Worm (Caenorhabditis elegans) whole organism, L2 larva: Measurements from ENCODE around the gene ZC13.10.

Experiments
- C34F6.9 ChIP-seq: fragments of 150-350 bp; optimal IDR thresholded peaks from 2 replicates; lab custom pipeline; 2014; ENCODE audit warnings: missing biosample characterization, missing genetic modification characterization
- F13H6.1 ChIP-seq: sonication (generic microtip); optimal IDR thresholded peaks from 2 replicates; lab custom pipeline; 2016; ENCODE audit warnings: missing genetic modification characterization, missing compliant biosample characterization
- R02D3.7 ChIP-seq: fragments of 150-350 bp; optimal IDR thresholded peaks from 2 replicates; lab custom pipeline; 2014; ENCODE audit warnings: missing biosample characterization, missing genetic modification characterization
- Y55F3AM.14 ChIP-seq: fragments of 200-800 bp; sonication (Bioruptor generic); optimal IDR thresholded peaks from 2 replicates; lab custom pipeline; 2018; ENCODE audit warnings: mild to moderate bottlenecking, missing genetic modification characterization, missing compliant biosample characterization
- ZK546.5 ChIP-seq: sonication (generic microtip); optimal IDR thresholded peaks from 2 replicates; lab custom pipeline; 2017; ENCODE audit warnings: missing biosample characterization, missing genetic modification characterization
- aly-2 ChIP-seq: fragments of 150-350 bp; optimal IDR thresholded peaks from 2 replicates; lab custom pipeline; 2014; ENCODE audit warnings: missing biosample characterization, missing genetic modification characterization
- blmp-1 ChIP-seq: sonication (generic microtip); optimal IDR thresholded peaks from 2 replicates; lab custom pipeline; 2017; ENCODE audit warnings: missing genetic modification characterization, mild to moderate bottlenecking, missing compliant biosample characterization, antibody characterized with exemption, moderate library complexity; ENCODE audit not compliant: insufficient read depth
- crh-2 ChIP-seq: sonication (generic microtip); optimal IDR thresholded peaks from 2 replicates; lab custom pipeline; 2017; ENCODE audit warnings: missing biosample characterization, missing genetic modification characterization
- egl-27 ChIP-seq: sonication (generic microtip); optimal IDR thresholded peaks from 3 replicates; lab custom pipeline; 2017; ENCODE audit warnings: missing biosample characterization, missing genetic modification reagents, missing genetic modification characterization
- elt-1 ChIP-seq: fragments of 150-350 bp; optimal IDR thresholded peaks from 2 replicates; lab custom pipeline; 2014; ENCODE audit warnings: missing biosample characterization, missing genetic modification characterization
- elt-3 ChIP-seq: sonication (generic microtip); optimal IDR thresholded peaks from 2 replicates; lab custom pipeline; 2017; ENCODE audit warnings: missing biosample characterization, missing genetic modification characterization
- fos-1 ChIP-seq: fragments of 150-350 bp; optimal IDR thresholded peaks from 2 replicates; lab custom pipeline; 2014; ENCODE audit warnings: missing biosample characterization, missing genetic modification characterization
- lin-11 ChIP-seq: fragments of 150-350 bp; sonication (generic microtip); optimal IDR thresholded peaks from 2 replicates; lab custom pipeline; 2014; ENCODE audit warnings: missing biosample characterization, missing genetic modification characterization, inconsistent platforms, mixed read lengths
- lsy-2 ChIP-seq, 2 experiments: fragments of 150-350 bp in 1 of 2; sonication (generic microtip) in 1 of 2; optimal IDR thresholded peaks; 2 replicates each; lab custom pipeline; 2014 to 2017; ENCODE audit warnings: missing biosample characterization in 2 of 2, missing genetic modification characterization in 2 of 2
- mdl-1 ChIP-seq, 2 experiments: fragments of 150-350 bp in 1 of 2; sonication (generic microtip) in 1 of 2; optimal IDR thresholded peaks; 2 replicates each; lab custom pipeline; 2017; ENCODE audit warnings: missing biosample characterization in 2 of 2, missing genetic modification characterization in 2 of 2
- nhr-10 ChIP-seq: sonication (generic microtip); optimal IDR thresholded peaks from 2 replicates; lab custom pipeline; 2017; ENCODE audit warnings: missing biosample characterization, missing genetic modification characterization
- nhr-12 ChIP-seq: fragments of 150-350 bp; optimal IDR thresholded peaks from 2 replicates; lab custom pipeline; 2014; ENCODE audit warnings: missing biosample characterization, missing genetic modification characterization
- nhr-129 ChIP-seq: fragments of 150-350 bp; optimal IDR thresholded peaks from 2 replicates; lab custom pipeline; 2014; ENCODE audit warnings: missing biosample characterization, missing genetic modification characterization
- nhr-21 ChIP-seq: fragments of 150-350 bp; optimal IDR thresholded peaks from 2 replicates; lab custom pipeline; 2014; ENCODE audit warnings: missing biosample characterization, missing genetic modification characterization
- nhr-23 ChIP-seq: fragments of 150-350 bp; optimal IDR thresholded peaks from 2 replicates; lab custom pipeline; 2014; ENCODE audit warnings: missing biosample characterization, missing genetic modification reagents, missing genetic modification characterization
- nhr-25 ChIP-seq: fragments of 150-350 bp; sonication (generic microtip); optimal IDR thresholded peaks from 3 replicates; lab custom pipeline; 2014; ENCODE audit warnings: missing biosample characterization, missing genetic modification characterization
- nhr-6 ChIP-seq: fragments of 150-350 bp; optimal IDR thresholded peaks from 2 replicates; lab custom pipeline; 2014; ENCODE audit warnings: missing biosample characterization, missing genetic modification characterization
- nhr-77 ChIP-seq: fragments of 150-350 bp; optimal IDR thresholded peaks from 2 replicates; lab custom pipeline; 2014; ENCODE audit warnings: missing biosample characterization, missing genetic modification characterization
- skn-1 ChIP-seq: sonication (generic microtip); optimal IDR thresholded peaks from 2 replicates; lab custom pipeline; 2017; ENCODE audit warnings: missing biosample characterization, missing genetic modification characterization
- sma-3 ChIP-seq: sonication (generic microtip); optimal IDR thresholded peaks from 2 replicates; lab custom pipeline; 2016; ENCODE audit warnings: missing genetic modification reagents, missing genetic modification characterization, missing compliant biosample characterization
- sma-9 ChIP-seq, 2 experiments: fragments of 150-350 bp in 1 of 2; sonication (generic microtip) in 1 of 2; optimal IDR thresholded peaks; 2 replicates each; lab custom pipeline; 2014 to 2016; ENCODE audit warnings: missing genetic modification characterization in 2 of 2, mild to moderate bottlenecking in 1 of 2, missing biosample characterization in 1 of 2, missing compliant biosample characterization in 1 of 2, missing genetic modification reagents in 1 of 2, moderate library complexity in 1 of 2
- snpc-4 ChIP-seq: fragments of 150-350 bp; optimal IDR thresholded peaks from 2 replicates; lab custom pipeline; 2014; ENCODE audit warnings: missing biosample characterization, missing genetic modification characterization
- unc-55 ChIP-seq: fragments of 150-350 bp; sonication (generic microtip); optimal IDR thresholded peaks from 3 replicates; lab custom pipeline; 2014; ENCODE audit warnings: missing biosample characterization, missing genetic modification reagents, missing genetic modification characterization
- unc-62 ChIP-seq: fragments of 150-350 bp; optimal IDR thresholded peaks from 2 replicates; lab custom pipeline; 2014; ENCODE audit warnings: missing biosample characterization, missing genetic modification reagents, missing genetic modification characterization
- zag-1 ChIP-seq: fragments of 150-350 bp; optimal IDR thresholded peaks from 2 replicates; lab custom pipeline; 2014; ENCODE audit warnings: missing biosample characterization, missing genetic modification characterization
- ztf-11 ChIP-seq: sonication (generic microtip); optimal IDR thresholded peaks from 2 replicates; lab custom pipeline; 2017; ENCODE audit warnings: missing biosample characterization, missing genetic modification characterization
- ztf-4 ChIP-seq: fragments of 150-350 bp; optimal IDR thresholded peaks from 2 replicates; lab custom pipeline; 2014; ENCODE audit warnings: missing biosample characterization, missing genetic modification characterization

The ZC13.10 gene

DNA sequence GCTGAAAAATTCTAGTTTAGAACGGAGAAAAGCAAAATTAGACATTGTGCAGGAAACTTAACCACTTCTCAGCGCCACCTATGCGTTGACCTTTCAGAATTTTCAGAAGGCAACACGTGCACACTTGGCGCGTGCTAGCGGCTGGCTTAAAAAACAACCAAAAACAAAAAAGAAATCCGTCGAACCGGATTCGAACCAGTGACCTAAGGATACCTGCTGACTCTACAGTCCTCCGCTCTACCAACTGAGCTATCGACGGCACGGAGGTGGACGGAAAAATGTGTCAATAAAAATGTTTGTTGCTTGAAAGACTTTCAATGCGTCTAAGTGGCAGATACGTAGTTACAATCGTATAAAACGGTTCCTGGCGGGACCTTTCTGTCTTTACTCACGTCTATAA lies 37.2 kb downstream of the ZC13.10 start:
- TF ChIP-seq nhr-21 (tag; lab: Kevin White, UChicago): no peak
- TF ChIP-seq nhr-129: peak; percentile 26

DNA sequence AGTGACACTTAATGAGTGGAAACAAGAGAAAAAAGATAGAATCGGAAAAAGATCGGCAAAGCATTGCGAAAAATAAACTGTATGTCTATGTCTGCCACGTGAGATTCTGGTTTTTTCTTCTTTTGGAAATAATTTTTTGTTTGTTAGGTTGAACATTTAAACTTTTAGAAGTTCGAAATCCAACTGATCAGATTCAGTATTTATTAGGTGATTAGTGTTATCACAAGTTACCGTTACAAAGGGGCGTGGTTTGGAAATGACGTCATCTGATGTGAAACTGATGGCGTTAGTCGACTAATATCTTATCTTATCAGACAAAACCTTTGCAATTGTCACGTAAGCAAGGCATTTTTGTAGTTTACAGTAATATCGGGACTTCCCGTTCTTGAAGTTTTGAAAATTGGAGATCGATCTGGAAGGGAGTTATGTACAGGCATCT lies 38.1 kb downstream of the ZC13.10 start:
- TF ChIP-seq R02D3.7 (tag; lab: Kevin White, UChicago) (no peak), snpc-4 (tag; lab: Kevin White, UChicago) (no peak), nhr-77 (tag; lab: Kevin White, UChicago) (no peak), lin-11 (tag; lab: Kevin White, UChicago) (no peak), lsy-2 (tag; optimal IDR thresholded peaks at IDR 0.05; lab: Kevin White, UChicago) (peak in 1 of 2 experiments; percentile 25), fos-1 (tag; lab: Kevin White, UChicago) (peak; percentile 31), unc-62 (GFP tag; lab: Kevin White, UChicago) (no peak), blmp-1 (tag; lab: Kevin White, UChicago) (peak; percentile 72), nhr-10 (tag; lab: Kevin White, UChicago) (no peak), egl-27 (tag; lab: Kevin White, UChicago) (peak; percentile 28), F13H6.1 (tag; lab: Kevin White, UChicago) (peak; percentile 50), nhr-129 (peak; percentile 51), sma-9 (GFP tag; optimal IDR thresholded peaks at IDR 0.05; lab: Kevin White, UChicago) (peak; percentile 97), sma-9 (tag; optimal IDR thresholded peaks at IDR 0.05; lab: Kevin White, UChicago) (no peak), ztf-4 (tag; lab: Kevin White, UChicago) (peak; percentile 2), mdl-1 (tag; optimal IDR thresholded peaks at IDR 0.05; lab: Kevin White, UChicago) (peak; percentile 53 to 77), crh-2 (tag; lab: Kevin White, UChicago) (peak; percentile 60), nhr-21 (tag; lab: Kevin White, UChicago) (peak; percentile 89), nhr-12 (tag; lab: Kevin White, UChicago) (no peak), nhr-6 (tag; lab: Kevin White, UChicago) (peak; percentile 59), nhr-23 (no peak), Y55F3AM.14 (no peak), sma-3 (GFP tag; lab: Kevin White, UChicago) (peak; percentile 89), nhr-25 (tag; lab: Kevin White, UChicago) (peak; percentile 94)

DNA sequence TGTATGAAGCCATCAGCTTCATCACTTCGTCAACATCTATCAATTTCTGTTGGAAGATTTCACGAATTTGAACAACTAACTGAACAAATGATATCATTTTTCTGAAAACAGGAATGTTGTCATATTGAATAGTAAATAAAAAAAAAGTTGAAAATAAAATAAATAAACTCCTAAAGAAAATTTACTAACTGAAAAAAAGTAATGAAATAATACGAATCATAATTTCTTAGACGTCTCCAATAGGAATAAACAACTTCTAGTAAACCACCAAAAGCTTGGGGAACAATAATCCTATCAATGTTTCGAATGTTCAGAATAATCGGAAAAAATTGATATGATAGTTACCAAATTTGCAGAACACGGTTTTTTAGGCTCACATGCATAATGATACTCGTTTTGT lies 38.9 kb downstream of the ZC13.10 start, which contains the start of gene cdo-1:
TSS of gene cdo-1 (minus strand) at position 101 of the 400 bp plus-strand sequence.
- TF ChIP-seq lsy-2 (tag; optimal IDR thresholded peaks at IDR 0.05; lab: Kevin White, UChicago) (no peak), mdl-1 (tag; optimal IDR thresholded peaks at IDR 0.05; lab: Kevin White, UChicago) (no peak), ztf-4 (tag; lab: Kevin White, UChicago) (no peak), F13H6.1 (tag; lab: Kevin White, UChicago) (no peak), nhr-129 (no peak), ZK546.5 (tag; lab: Kevin White, UChicago) (no peak), unc-55 (GFP tag; lab: Kevin White, UChicago) (no peak), skn-1 (tag; lab: Kevin White, UChicago) (no peak), sma-9 (GFP tag; optimal IDR thresholded peaks at IDR 0.05; lab: Kevin White, UChicago) (no peak), sma-9 (tag; optimal IDR thresholded peaks at IDR 0.05; lab: Kevin White, UChicago) (no peak)

DNA sequence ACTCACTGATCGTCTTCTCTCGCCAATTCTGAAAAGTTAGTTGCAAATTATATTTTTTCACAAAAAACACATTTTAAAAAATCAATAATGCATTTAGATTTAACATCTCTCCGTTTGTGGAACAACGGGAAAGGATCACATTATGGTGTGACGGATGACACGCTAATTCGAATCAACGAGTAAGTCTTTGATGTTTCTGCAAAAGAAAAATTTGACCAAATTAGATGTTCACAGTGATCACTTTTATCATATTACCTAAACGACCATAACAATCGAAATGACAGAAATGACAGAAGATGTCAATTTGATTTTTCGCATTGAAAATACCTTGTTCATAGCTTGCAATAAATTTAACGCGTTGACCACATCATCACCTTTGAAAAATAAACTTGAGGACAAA lies 41.0 kb downstream of the ZC13.10 start:
- peak; percentile 25 for TF ChIP-seq aly-2 (tag; lab: Kevin White, UChicago)
- TF ChIP-seq ztf-11 (tag; lab: Kevin White, UChicago): no peak
- TF ChIP-seq nhr-129: no peak
- TF ChIP-seq nhr-25 (tag; lab: Kevin White, UChicago): peak; percentile 4
- TF ChIP-seq sma-9 (GFP tag; optimal IDR thresholded peaks at IDR 0.05; lab: Kevin White, UChicago): peak; percentile 47
- TF ChIP-seq sma-9 (tag; optimal IDR thresholded peaks at IDR 0.05; lab: Kevin White, UChicago): no peak
- TF ChIP-seq, all 48 proteins: peak for 3

DNA sequence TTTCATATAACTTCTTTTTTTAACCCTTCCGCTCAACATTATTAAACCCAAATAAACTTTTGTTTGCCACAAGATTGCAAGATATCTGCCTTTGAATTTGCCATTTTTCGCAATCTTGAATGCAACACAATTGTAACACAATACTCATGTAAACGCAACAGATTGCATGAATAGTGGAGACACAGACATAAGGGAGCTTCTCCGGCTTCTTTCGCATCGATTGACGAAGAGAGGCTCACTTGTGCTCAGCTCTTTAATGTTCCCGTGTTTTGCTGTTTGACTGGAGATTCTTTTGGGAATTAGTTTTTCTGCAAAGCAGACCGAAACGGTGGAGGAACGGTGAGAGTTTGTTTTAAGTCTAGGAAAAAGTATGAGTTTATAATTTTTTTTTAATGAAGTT lies 43.0 kb downstream of the ZC13.10 start, which contains the start of gene F56F10.2:
TSS of gene F56F10.2 (plus strand) at position 215 of the 400 bp plus-strand sequence.
- TF ChIP-seq elt-3 (tag; lab: Kevin White, UChicago) (no peak), fos-1 (tag; lab: Kevin White, UChicago) (no peak), elt-1 (tag; lab: Kevin White, UChicago) (no peak), ztf-4 (tag; lab: Kevin White, UChicago) (no peak), zag-1 (tag; lab: Kevin White, UChicago) (peak; percentile 25), C34F6.9 (peak; percentile 59), ztf-11 (tag; lab: Kevin White, UChicago) (no peak), unc-55 (GFP tag; lab: Kevin White, UChicago) (peak; percentile 77), lsy-2 (tag; optimal IDR thresholded peaks at IDR 0.05; lab: Kevin White, UChicago) (peak in 1 of 2 experiments; percentile 32)
